Worm (Caenorhabditis elegans) whole organism, L3 larva: ENCODE results near the gene ndx-3.

Experiments
- ZK546.5 ChIP-seq: sonication (generic microtip); optimal IDR thresholded peaks from 2 replicates; lab custom pipeline; 2017; ENCODE audit warnings: missing biosample characterization, missing genetic modification characterization
- lin-39 ChIP-seq: fragments of 150-350 bp; optimal IDR thresholded peaks from 2 replicates; lab custom pipeline; 2018; ENCODE audit warnings: missing biosample characterization, missing genetic modification reagents, missing genetic modification characterization
- nhr-25 ChIP-seq: sonication (generic microtip); optimal IDR thresholded peaks from 2 replicates; lab custom pipeline; 2017; ENCODE audit warnings: missing biosample characterization, missing genetic modification characterization
- pha-4 ChIP-seq: fragments of 150-350 bp; optimal IDR thresholded peaks from 2 replicates; lab custom pipeline; 2014; ENCODE audit warnings: missing biosample characterization, missing genetic modification reagents, missing genetic modification characterization

DNA sequence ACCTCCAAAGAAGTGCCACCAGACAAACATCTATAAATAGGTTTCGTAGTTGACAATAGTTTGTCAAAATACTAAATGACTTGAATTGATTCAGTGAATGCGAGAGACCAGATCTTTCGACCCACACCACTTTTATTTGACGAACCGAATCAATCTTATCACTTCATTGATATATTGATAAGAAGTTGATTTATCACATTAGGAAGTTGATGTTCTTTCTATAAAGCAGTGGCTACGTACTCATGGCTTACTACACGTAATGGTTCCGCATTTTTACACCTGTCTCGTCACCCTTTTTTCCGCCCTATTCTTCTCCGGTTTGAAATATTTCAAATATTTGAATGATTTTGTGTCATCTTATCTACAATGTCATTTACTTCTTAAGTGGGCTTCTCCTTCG is 32.8 kb upstream of the ndx-3 start:
- TF ChIP-seq pha-4 (tag; lab: Kevin White, UChicago) (no peak), nhr-25 (peak; percentile 11), ZK546.5 (tag; lab: Kevin White, UChicago) (no peak), lin-39 (tag; lab: Kevin White, UChicago) (no peak)
